Fruit fly (Drosophila melanogaster) Kc167 (cell line): ENCODE measurements around the gene CG43092.

Source experiments
- Myc ChIP-seq: fragments of >200 bp; optimal IDR thresholded peaks from 2 replicates; lab custom pipeline; 2017; ENCODE audit warnings: missing external identifiers
- Sin3A ChIP-seq: fragments of >200 bp; optimal IDR thresholded peaks from 2 replicates; lab custom pipeline; 2018; ENCODE audit warnings: missing external identifiers
- h ChIP-seq: fragments of >200 bp; optimal IDR thresholded peaks from 3 replicates; lab custom pipeline; 2018; ENCODE audit warnings: missing external identifiers
- insv ChIP-seq: fragments of >200 bp; optimal IDR thresholded peaks from 3 replicates; lab custom pipeline; 2018; ENCODE audit warnings: missing external identifiers
- psq ChIP-seq: fragments of >200 bp; optimal IDR thresholded peaks from 2 replicates; lab custom pipeline; 2017; ENCODE audit warnings: missing external identifiers
- ttk ChIP-seq: sonication (Bioruptor generic); optimal IDR thresholded peaks from 2 replicates; lab custom pipeline; 2017; ENCODE audit warnings: missing external identifiers

DNA sequence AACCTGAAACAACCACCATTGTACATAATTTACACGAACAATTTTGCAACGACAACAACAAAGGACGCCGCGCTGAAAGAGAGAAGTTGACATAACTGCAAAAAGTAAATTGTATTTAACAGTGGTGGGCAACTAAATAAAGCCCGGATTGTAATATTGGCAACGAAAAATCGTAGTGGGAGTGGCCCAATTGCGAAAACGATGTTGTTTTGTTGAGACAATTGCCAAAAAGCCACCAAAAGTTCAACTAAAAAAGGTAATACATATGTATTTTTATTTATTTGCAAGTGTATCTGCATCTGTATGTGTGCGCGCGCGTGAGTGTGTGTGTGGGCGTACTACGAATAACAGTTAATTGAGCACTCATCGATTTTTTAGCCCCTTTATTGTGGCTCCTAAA lies 18.4 kb downstream of the CG43092 start:
- TF ChIP-seq Sin3A (lab: Kevin White, UChicago) (no peak), ttk (lab: Kevin White, UChicago) (no peak), insv (lab: Kevin White, UChicago) (no peak), h (no peak), psq (lab: Kevin White, UChicago) (no peak), Myc (lab: Kevin White, UChicago) (no peak)
